Worm (Caenorhabditis elegans): ENCODE measurements around the gene C55C3.3.

C55C3.3 gene

ce11 chrIV:5654693-5655092 lies 30.4 kb upstream of the C55C3.3 start:
- no peak for TF ChIP-seq nhr-237 (tag; optimal IDR thresholded peaks at IDR 0.05)
- no peak for TF ChIP-seq ztf-11 (tag; optimal IDR thresholded peaks at IDR 0.05)
- no peak for TF ChIP-seq mab-5 (tag; optimal IDR thresholded peaks at IDR 0.05)
- TF ChIP-seq nhr-2 (tag; optimal IDR thresholded peaks at IDR 0.05): no peak
- no peak for TF ChIP-seq elt-3 (tag; optimal IDR thresholded peaks at IDR 0.05)
- TF ChIP-seq sptf-1 (tag; optimal IDR thresholded peaks at IDR 0.05): no peak
- TF ChIP-seq snpc-4 (tag; optimal IDR thresholded peaks at IDR 0.05): no peak
- TF ChIP-seq nhr-28 (tag; optimal IDR thresholded peaks at IDR 0.05): no peak
- no peak for TF ChIP-seq drap-1 (GFP tag; optimal IDR thresholded peaks at IDR 0.05)
- no peak for TF ChIP-seq mep-1 (tag; optimal IDR thresholded peaks at IDR 0.05)
- no peak for TF ChIP-seq M03D4.4 (tag; optimal IDR thresholded peaks at IDR 0.05)

DNA sequence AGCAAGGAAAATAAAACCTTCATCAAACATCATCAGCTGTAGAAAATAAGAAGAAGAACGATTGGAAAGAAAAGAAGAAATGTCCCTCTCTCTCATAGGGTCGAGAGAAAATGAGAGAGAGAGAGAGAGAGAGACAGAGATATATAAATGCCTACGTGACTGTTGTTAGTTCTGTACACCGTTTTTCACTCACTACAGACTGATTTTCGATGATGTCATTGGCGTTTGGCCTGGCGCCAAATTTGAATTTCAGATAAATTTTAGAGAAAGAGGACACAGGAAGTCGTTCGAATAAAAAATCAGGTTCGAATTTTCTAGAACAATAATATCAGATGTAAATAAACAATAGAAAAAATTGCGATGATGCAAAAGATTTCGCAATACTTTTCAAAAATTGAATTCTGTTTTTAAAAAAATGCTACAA lies 29.1 kb upstream of the C55C3.3 start:
- peak; percentile 16 for TF ChIP-seq elt-3 (tag; optimal IDR thresholded peaks at IDR 0.05)
- TF ChIP-seq nhr-28 (tag; optimal IDR thresholded peaks at IDR 0.05): peak; percentile 67
- no peak for TF ChIP-seq ham-2 (GFP tag; optimal IDR thresholded peaks at IDR 0.05)
- TF ChIP-seq bed-3 (GFP tag; optimal IDR thresholded peaks at IDR 0.05): no peak
- TF ChIP-seq nhr-237 (tag; optimal IDR thresholded peaks at IDR 0.05): peak; percentile 86
- TF ChIP-seq unc-62 (GFP tag; optimal IDR thresholded peaks at IDR 0.05): peak; percentile 47

ce11 chrIV:5657126-5657666 lies 27.9 kb upstream of the C55C3.3 start:
- no peak for TF ChIP-seq bed-3 (GFP tag; optimal IDR thresholded peaks at IDR 0.05)
- TF ChIP-seq nhr-237 (tag; optimal IDR thresholded peaks at IDR 0.05): peak; percentile 85
- no peak for TF ChIP-seq nhr-12 (tag; optimal IDR thresholded peaks at IDR 0.05)
- no peak for TF ChIP-seq ceh-83 (GFP tag; optimal IDR thresholded peaks at IDR 0.05)
- TF ChIP-seq pha-4 (tag; optimal IDR thresholded peaks at IDR 0.05): peak; percentile 50
- TF ChIP-seq blmp-1 (tag; optimal IDR thresholded peaks at IDR 0.05): peak; percentile 10
- no peak for TF ChIP-seq unc-39 (tag; optimal IDR thresholded peaks at IDR 0.05)
- no peak for TF ChIP-seq sem-2 (GFP tag; optimal IDR thresholded peaks at IDR 0.05)
- no peak for TF ChIP-seq nhr-2 (tag; optimal IDR thresholded peaks at IDR 0.05)
- no peak for TF ChIP-seq hlh-1 (tag; optimal IDR thresholded peaks at IDR 0.05)
- TF ChIP-seq unc-120 (tag; optimal IDR thresholded peaks at IDR 0.05; ENCODE audit: poor library complexity, severe bottlenecking): peak; percentile 41
- no peak for TF ChIP-seq ces-1 (GFP tag; optimal IDR thresholded peaks at IDR 0.05)
- TF ChIP-seq zip-8 (tag; optimal IDR thresholded peaks at IDR 0.05): no peak
- peak; percentile 27 for TF ChIP-seq elt-1 (tag; optimal IDR thresholded peaks at IDR 0.05; ENCODE audit: borderline replicate concordance, insufficient read depth)
- TF ChIP-seq snpc-4 (tag; optimal IDR thresholded peaks at IDR 0.05): no peak
- TF ChIP-seq ham-2 (GFP tag; optimal IDR thresholded peaks at IDR 0.05): peak; percentile 73
- no peak for TF ChIP-seq nhr-28 (tag; optimal IDR thresholded peaks at IDR 0.05)
- TF ChIP-seq unc-62 (GFP tag; optimal IDR thresholded peaks at IDR 0.05): peak; percentile 49

ce11 chrIV:5658225-5658624 lies 26.9 kb upstream of the C55C3.3 start:
- no peak for TF ChIP-seq blmp-1 (tag; optimal IDR thresholded peaks at IDR 0.05)
- peak; percentile 19 for TF ChIP-seq ces-1 (GFP tag; optimal IDR thresholded peaks at IDR 0.05)

- TF ChIP-seq sptf-1 (tag; optimal IDR thresholded peaks at IDR 0.05) (no peak), drap-1 (GFP tag; optimal IDR thresholded peaks at IDR 0.05) (no peak), ceh-43 (GFP tag; optimal IDR thresholded peaks at IDR 0.05) (no peak), unc-62 (GFP tag; optimal IDR thresholded peaks at IDR 0.05) (no peak), nhr-76 (tag; optimal IDR thresholded peaks at IDR 0.05) (no peak), blmp-1 (tag; optimal IDR thresholded peaks at IDR 0.05) (no peak), tbx-8 (GFP tag; optimal IDR thresholded peaks at IDR 0.05) (no peak), nhr-237 (tag; optimal IDR thresholded peaks at IDR 0.05) (no peak)
These were observed 26.2 kb upstream of the C55C3.3 start for ce11 chrIV:5658897-5659296.

DNA sequence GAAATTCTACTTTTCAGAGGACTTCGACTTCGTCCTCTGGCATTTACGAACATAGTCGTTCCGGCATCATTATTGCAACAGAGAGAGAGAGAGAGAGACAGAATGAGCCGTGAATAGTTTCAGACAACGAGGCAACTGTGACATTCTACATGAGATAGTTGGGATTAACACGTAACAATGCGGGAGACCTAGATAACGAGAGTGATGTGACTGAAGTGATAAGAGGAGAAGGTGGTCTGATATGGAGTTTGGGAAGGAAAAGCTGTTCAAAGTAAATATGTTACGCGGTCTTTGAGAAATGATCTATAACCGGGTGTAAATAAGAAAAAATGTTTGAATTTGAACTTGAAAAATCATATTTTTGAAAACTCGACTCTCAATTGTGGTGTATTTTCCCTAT lies 25.6 kb upstream of the C55C3.3 start:
- no peak for TF ChIP-seq nhr-28 (tag; optimal IDR thresholded peaks at IDR 0.05)

ce11 chrIV:5660239-5660638 lies 24.8 kb upstream of the C55C3.3 start, which contains the start of gene skn-1:
Gene skn-1 (minus strand): TSS chrIV:5660384.
- TF ChIP-seq nhr-12 (tag; optimal IDR thresholded peaks at IDR 0.05) (no peak), elt-1 (tag; optimal IDR thresholded peaks at IDR 0.05; ENCODE audit: borderline replicate concordance, insufficient read depth) (no peak), blmp-1 (tag; optimal IDR thresholded peaks at IDR 0.05) (no peak), unc-120 (tag; optimal IDR thresholded peaks at IDR 0.05; ENCODE audit: poor library complexity, severe bottlenecking) (no peak), elt-3 (tag; optimal IDR thresholded peaks at IDR 0.05) (no peak), sem-2 (GFP tag; optimal IDR thresholded peaks at IDR 0.05) (no peak), lin-13 (tag; optimal IDR thresholded peaks at IDR 0.05) (no peak), drap-1 (GFP tag; optimal IDR thresholded peaks at IDR 0.05) (no peak), nhr-2 (tag; optimal IDR thresholded peaks at IDR 0.05) (no peak), ztf-11 (tag; optimal IDR thresholded peaks at IDR 0.05) (no peak), nhr-28 (tag; optimal IDR thresholded peaks at IDR 0.05) (no peak), mls-2 (tag; optimal IDR thresholded peaks at IDR 0.05) (no peak), cnd-1 (tag; optimal IDR thresholded peaks at IDR 0.05) (no peak), unc-62 (GFP tag; optimal IDR thresholded peaks at IDR 0.05) (no peak), pha-4 (tag; optimal IDR thresholded peaks at IDR 0.05) (no peak), ceh-39 (tag; optimal IDR thresholded peaks at IDR 0.05) (no peak), hlh-1 (tag; optimal IDR thresholded peaks at IDR 0.05) (no peak), snpc-4 (tag; optimal IDR thresholded peaks at IDR 0.05) (no peak), nhr-237 (tag; optimal IDR thresholded peaks at IDR 0.05) (no peak)

All from whole organism, mixed stage, embryonic.